Worm (Caenorhabditis elegans) whole organism, mixed stage, embryonic: Measurements from ENCODE around the gene madf-4.

Experiments used
- elt-1 ChIP-seq: sonication (generic microtip); optimal IDR thresholded peaks from 2 replicates; lab custom pipeline; 2017; ENCODE audit warnings: missing genetic modification characterization, mild to moderate bottlenecking, missing compliant biosample characterization, antibody characterized with exemption, moderate library complexity, borderline replicate concordance; ENCODE audit not compliant: insufficient read depth
- elt-3 ChIP-seq: fragments of 150-350 bp; optimal IDR thresholded peaks from 2 replicates; lab custom pipeline; 2014; ENCODE audit warnings: missing biosample characterization, missing genetic modification characterization
- lsy-2 ChIP-seq: fragments of 150-350 bp; optimal IDR thresholded peaks from 2 replicates; lab custom pipeline; 2014; ENCODE audit warnings: missing biosample characterization, missing genetic modification characterization
- nhr-28 ChIP-seq: fragments of 150-350 bp; optimal IDR thresholded peaks from 2 replicates; lab custom pipeline; 2014; ENCODE audit warnings: missing biosample characterization, missing genetic modification characterization
- pha-4 ChIP-seq: fragments of 150-350 bp; optimal IDR thresholded peaks from 2 replicates; lab custom pipeline; 2018; ENCODE audit warnings: missing biosample characterization, missing genetic modification reagents, missing genetic modification characterization
- unc-39 ChIP-seq: fragments of 150-350 bp; optimal IDR thresholded peaks from 2 replicates; lab custom pipeline; 2014; ENCODE audit warnings: missing biosample characterization, missing genetic modification characterization
- unc-62 ChIP-seq: fragments of 150-350 bp; optimal IDR thresholded peaks from 2 replicates; lab custom pipeline; 2014; ENCODE audit warnings: missing biosample characterization, missing genetic modification reagents, missing genetic modification characterization

ce11 chrV:9984821-9985220 is 22.5 kb upstream of the madf-4 start:
- TF ChIP-seq pha-4 (tag; lab: Kevin White, UChicago) (no peak), elt-3 (tag; lab: Kevin White, UChicago) (no peak), lsy-2 (tag; lab: Kevin White, UChicago) (no peak), unc-62 (GFP tag; lab: Kevin White, UChicago) (no peak), unc-39 (no peak), elt-1 (tag; lab: Kevin White, UChicago) (no peak), nhr-28 (tag; lab: Kevin White, UChicago) (no peak)
